Worm (Caenorhabditis elegans): Measurements from ENCODE around the gene C28G1.6.

C28G1.6 gene

ce11 chrX:8786687-8787086 lies 44.4 kb downstream of the C28G1.6 start (continued):
- no peak for TF ChIP-seq skn-1 (tag; optimal IDR thresholded peaks at IDR 0.05)
- peak; percentile 92 for TF ChIP-seq pag-3 (tag; optimal IDR thresholded peaks at IDR 0.05; ENCODE audit: borderline replicate concordance, insufficient read depth)
- no peak for TF ChIP-seq nhr-12 (tag; optimal IDR thresholded peaks at IDR 0.05)
- TF ChIP-seq snu-23 (GFP tag; optimal IDR thresholded peaks at IDR 0.05), result peak; percentile 19
- no peak for TF ChIP-seq tlp-1 (tag; optimal IDR thresholded peaks at IDR 0.05)
- TF ChIP-seq nhr-77 (tag; optimal IDR thresholded peaks at IDR 0.05), result no peak
- no peak for TF ChIP-seq blmp-1 (tag; optimal IDR thresholded peaks at IDR 0.05)
- TF ChIP-seq ama-1 (optimal IDR thresholded peaks at IDR 0.05), result no peak
- TF ChIP-seq unc-62 (GFP tag; optimal IDR thresholded peaks at IDR 0.05), result no peak
- no peak for TF ChIP-seq grh-1 (GFP tag; IDR thresholded peaks at IDR 0.05)
- no peak for TF ChIP-seq dpl-1 (GFP tag; optimal IDR thresholded peaks at IDR 0.05)
- TF ChIP-seq elt-2 (tag; optimal IDR thresholded peaks at IDR 0.05), result no peak
- TF ChIP-seq lin-39 (tag; optimal IDR thresholded peaks at IDR 0.05), result peak; percentile 18
- no peak for TF ChIP-seq ztf-11 (tag; optimal IDR thresholded peaks at IDR 0.05)
- peak; percentile 28 for TF ChIP-seq unc-130 (tag; optimal IDR thresholded peaks at IDR 0.05)
- no peak for TF ChIP-seq xbp-1 (tag; optimal IDR thresholded peaks at IDR 0.05)
- no peak for TF ChIP-seq efl-1 (optimal IDR thresholded peaks at IDR 0.05)
- TF ChIP-seq efl-1 (GFP tag; optimal IDR thresholded peaks at IDR 0.05 in 1 of 2), result no peak
- no peak for TF ChIP-seq nhr-85 (tag)
- no peak for TF ChIP-seq ets-5 (GFP tag; IDR thresholded peaks at IDR 0.05)
- no peak for TF ChIP-seq hlh-4 (tag; optimal IDR thresholded peaks at IDR 0.05)
- no peak for TF ChIP-seq lin-15B (tag; optimal IDR thresholded peaks at IDR 0.05)
- TF ChIP-seq nhr-237 (tag; optimal IDR thresholded peaks at IDR 0.05), result no peak
- no peak for TF ChIP-seq unc-30 (tag; optimal IDR thresholded peaks at IDR 0.05)
- no peak for TF ChIP-seq unc-98 (GFP tag; IDR thresholded peaks at IDR 0.05)
- TF ChIP-seq lin-13 (GFP tag; optimal IDR thresholded peaks at IDR 0.05), result no peak
- TF ChIP-seq isw-1 (GFP tag; IDR thresholded peaks at IDR 0.05), result no peak
- peak; percentile 75 for TF ChIP-seq nhr-71 (tag; optimal IDR thresholded peaks at IDR 0.05)
- TF ChIP-seq ceh-88 (GFP tag; IDR thresholded peaks at IDR 0.05), result no peak
- TF ChIP-seq aly-2 (tag; optimal IDR thresholded peaks at IDR 0.05), result no peak
- TF ChIP-seq lin-35 (GFP tag; optimal IDR thresholded peaks at IDR 0.05), result no peak
- no peak for TF ChIP-seq nhr-76 (tag; optimal IDR thresholded peaks at IDR 0.05)
- no peak for TF ChIP-seq pqm-1 (tag; optimal IDR thresholded peaks at IDR 0.05)
- no peak for TF ChIP-seq fkh-10 (GFP tag; optimal IDR thresholded peaks at IDR 0.05)
- no peak for TF ChIP-seq snpc-4 (tag; optimal IDR thresholded peaks at IDR 0.05)
- TF ChIP-seq dsc-1 (tag; optimal IDR thresholded peaks at IDR 0.05), result no peak
- no peak for TF ChIP-seq fkh-8 (tag; optimal IDR thresholded peaks at IDR 0.05)
- no peak for TF ChIP-seq hlh-17 (GFP tag; optimal IDR thresholded peaks at IDR 0.05; ENCODE audit: borderline replicate concordance)
- no peak for TF ChIP-seq mep-1 (tag; optimal IDR thresholded peaks at IDR 0.05)
- no peak for TF ChIP-seq sptf-1 (tag; optimal IDR thresholded peaks at IDR 0.05)
- no peak for TF ChIP-seq nhr-90 (tag; optimal IDR thresholded peaks at IDR 0.05; ENCODE audit: poor library complexity)
- no peak for TF ChIP-seq Y116A8C.19 (tag; optimal IDR thresholded peaks at IDR 0.05; ENCODE audit: borderline replicate concordance)
- no peak for TF ChIP-seq mab-9 (GFP tag; IDR thresholded peaks at IDR 0.05)
- no peak for TF ChIP-seq C04F5.9 (tag; optimal IDR thresholded peaks at IDR 0.05)
- no peak for TF ChIP-seq alr-1 (tag; optimal IDR thresholded peaks at IDR 0.05; ENCODE audit: borderline replicate concordance)
- TF ChIP-seq lsy-2 (tag; optimal IDR thresholded peaks at IDR 0.05), result peak in 1 of 2 experiments; percentile 17
- peak; percentile 62 for TF ChIP-seq nhr-19 (GFP tag; conservative IDR thresholded peaks at IDR 0.05)
- TF ChIP-seq tbx-2 (tag; optimal IDR thresholded peaks at IDR 0.05), result no peak
- peak; percentile 68 for TF ChIP-seq lin-14 (GFP tag; optimal IDR thresholded peaks at IDR 0.05)
- TF ChIP-seq hpl-2 (GFP tag; optimal IDR thresholded peaks at IDR 0.05), result no peak
- no peak for TF ChIP-seq nhr-28 (tag; optimal IDR thresholded peaks at IDR 0.05)
- no peak for TF ChIP-seq fos-1 (tag; optimal IDR thresholded peaks at IDR 0.05)
- no peak for TF ChIP-seq unc-86 (tag; optimal IDR thresholded peaks at IDR 0.05)
- no peak for TF ChIP-seq zag-1 (tag; optimal IDR thresholded peaks at IDR 0.05)
